Worm (Caenorhabditis elegans) whole organism, L4/young adult: Measurements from ENCODE around the gene madd-2.

Experiments
- W03F9.2 ChIP-seq: fragments of 150-350 bp; optimal IDR thresholded peaks from 2 replicates; lab custom pipeline; 2014; ENCODE audit warnings: missing biosample characterization, missing genetic modification characterization
- dao-5 ChIP-seq: sonication (generic microtip); optimal IDR thresholded peaks from 2 replicates; lab custom pipeline; 2016; ENCODE audit warnings: missing genotype, missing genetic modification characterization, moderate library complexity, missing compliant biosample characterization
- him-1 ChIP-seq: sonication (generic microtip); optimal IDR thresholded peaks from 2 replicates; lab custom pipeline; 2016; ENCODE audit warnings: missing genotype, missing genetic modification reagents, missing genetic modification characterization, missing compliant biosample characterization

The madd-2 gene

DNA sequence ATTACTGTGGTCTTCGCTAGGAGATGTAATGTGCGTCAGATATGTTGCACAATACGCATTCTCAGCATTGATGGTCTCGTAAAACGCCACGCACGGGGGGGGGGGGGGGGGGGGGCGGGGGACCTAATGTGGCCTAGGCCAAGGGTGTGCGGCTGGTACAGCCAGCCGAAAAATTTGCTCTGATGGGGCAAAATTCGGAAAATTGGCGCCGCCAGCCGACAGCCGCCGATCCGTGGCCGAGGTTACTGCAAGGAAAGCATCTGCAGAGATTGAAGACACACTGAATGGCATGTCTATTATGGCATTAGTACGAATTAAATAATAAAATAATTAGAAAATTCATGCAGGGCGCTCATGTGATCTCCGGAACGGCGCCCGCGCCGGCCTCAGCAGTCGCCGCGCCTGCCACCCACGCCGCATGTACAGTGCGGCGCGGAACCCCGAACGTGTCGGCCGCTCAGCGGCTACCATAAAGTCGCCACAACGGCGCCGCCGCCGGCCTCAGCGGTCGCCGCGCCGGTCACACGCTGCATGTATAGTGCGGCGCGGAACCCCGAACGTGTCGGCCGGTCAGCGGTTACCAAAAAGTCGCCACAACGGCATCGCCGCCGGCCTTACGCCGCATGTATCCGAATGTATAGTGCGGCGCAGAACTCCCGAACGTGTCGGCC, 35.9 kb downstream of the madd-2 start, which contains the start of gene Y50D4A.6:
Gene Y50D4A.6 (minus strand): TSS at position 51 of the 671 bp plus-strand sequence.
- no peak for TF ChIP-seq W03F9.2 (tag; lab: Kevin White, UChicago)
- TF ChIP-seq dao-5 (tag; lab: Kevin White, UChicago), result no peak
- no peak for TF ChIP-seq him-1 (tag; lab: Kevin White, UChicago)

- TF ChIP-seq W03F9.2 (tag; lab: Kevin White, UChicago) (peak; percentile 77), dao-5 (tag; lab: Kevin White, UChicago) (no peak)
Measured at ce11 chrV:1195995-1196394, 39.3 kb downstream of the madd-2 start, which contains the start of the genes wrb-1 and Y50D4A.4. wrb-1 (plus strand) TSS chrV:1196072. Y50D4A.4 (minus strand) TSS chrV:1196127.

DNA sequence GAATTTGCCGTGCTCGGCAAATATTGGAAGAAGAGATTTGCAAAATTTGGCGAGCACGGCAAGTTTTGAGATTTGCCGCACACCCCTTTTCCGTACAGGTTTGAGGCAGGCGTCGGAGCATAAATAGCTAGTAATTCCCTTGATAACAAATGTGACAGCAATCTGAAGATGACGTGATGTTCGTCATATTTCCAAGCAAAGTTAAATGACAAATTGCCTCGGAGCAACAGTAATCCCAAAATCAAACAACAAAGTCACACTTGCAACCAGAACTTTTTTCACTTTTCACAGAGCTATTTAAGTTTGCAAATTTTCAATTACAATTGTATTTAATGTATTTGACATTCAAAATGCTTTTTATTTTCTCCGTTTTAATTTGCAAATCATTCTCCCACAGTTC, 56.0 kb downstream of the madd-2 start, which contains the start of gene F25A2.1:
Gene F25A2.1 (plus strand): TSS at position 301 of the 400 bp plus-strand sequence.
- TF ChIP-seq dao-5 (tag; lab: Kevin White, UChicago) (no peak), him-1 (tag; lab: Kevin White, UChicago) (no peak), W03F9.2 (tag; lab: Kevin White, UChicago) (no peak)

DNA sequence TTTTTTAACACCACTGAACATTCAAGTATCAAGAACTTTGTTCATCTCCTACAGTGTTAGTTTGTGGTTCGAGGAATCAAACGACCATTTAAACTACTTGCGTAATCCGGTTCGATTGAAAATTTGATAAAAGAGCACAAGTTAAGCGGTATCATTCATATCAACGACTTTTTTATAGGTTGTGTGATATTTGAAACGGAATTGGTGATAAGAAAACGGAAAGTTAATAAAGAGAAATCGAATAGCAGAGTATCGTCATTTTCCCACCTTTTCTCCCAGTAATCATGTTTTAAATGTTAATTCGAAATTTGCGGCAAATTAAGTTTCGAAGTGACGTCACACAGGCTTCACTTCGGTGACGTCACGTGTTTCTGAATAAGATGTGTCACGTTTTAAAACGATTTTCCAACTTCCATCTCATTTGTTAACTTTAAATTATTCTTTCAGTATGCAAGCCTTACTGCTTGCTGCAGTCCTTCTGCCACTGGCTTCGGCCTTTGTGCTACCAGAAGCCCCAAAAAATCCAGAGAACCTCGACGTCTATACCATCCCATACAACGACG, 58.9 kb downstream of the madd-2 start, which contains the start of gene T21H3.1:
Gene T21H3.1 (plus strand): TSS at position 448 of the 563 bp plus-strand sequence.
- no peak for TF ChIP-seq him-1 (tag; lab: Kevin White, UChicago)
- no peak for TF ChIP-seq dao-5 (tag; lab: Kevin White, UChicago)
- TF ChIP-seq W03F9.2 (tag; lab: Kevin White, UChicago), result no peak
